Worm (Caenorhabditis elegans): ENCODE data around the gene str-190.

Gene str-190

ce11 chrV:7437985-7438384 lies 40.3 kb downstream of the str-190 start, which contains the start of gene F25E5.16:
F25E5.16 (plus strand) TSS chrV:7438285.
- no peak for TF ChIP-seq F49E8.2 (tag; optimal IDR thresholded peaks at IDR 0.05; ENCODE audit: borderline replicate concordance)
- no peak for TF ChIP-seq nhr-76 (tag; optimal IDR thresholded peaks at IDR 0.05)
- no peak for TF ChIP-seq cey-2 (tag; optimal IDR thresholded peaks at IDR 0.05; ENCODE audit: borderline replicate concordance, insufficient read depth)
- TF ChIP-seq nhr-25 (tag; optimal IDR thresholded peaks at IDR 0.05; ENCODE audit: borderline replicate concordance, insufficient read depth) = no peak
- no peak for TF ChIP-seq lsy-2 (tag; optimal IDR thresholded peaks at IDR 0.05)
- no peak for TF ChIP-seq lim-7 (GFP tag; IDR thresholded peaks at IDR 0.05)
- no peak for TF ChIP-seq ceh-62 (tag; optimal IDR thresholded peaks at IDR 0.05)

- TF ChIP-seq nhr-76 (tag; optimal IDR thresholded peaks at IDR 0.05) (no peak), aly-2 (tag; optimal IDR thresholded peaks at IDR 0.05) (no peak), lin-1 (GFP tag; IDR thresholded peaks at IDR 0.05) (no peak), zip-11 (GFP tag; IDR thresholded peaks at IDR 0.05) (no peak), F44E2.7 (GFP tag; IDR thresholded peaks at IDR 0.05) (no peak), nhr-102 (tag; optimal IDR thresholded peaks at IDR 0.05) (no peak), aha-1 (tag) (no peak), nhr-237 (tag; optimal IDR thresholded peaks at IDR 0.05) (no peak), nhr-77 (tag; optimal IDR thresholded peaks at IDR 0.05) (no peak), spr-3 (GFP tag; optimal IDR thresholded peaks at IDR 0.05) (no peak), nhr-41 (GFP tag; IDR thresholded peaks at IDR 0.05) (no peak), nhr-11 (tag; optimal IDR thresholded peaks at IDR 0.05) (no peak), hlh-30 (tag; optimal IDR thresholded peaks at IDR 0.05; ENCODE audit: insufficient read depth) (peak; percentile 20), dmd-6 (GFP tag; IDR thresholded peaks at IDR 0.05) (no peak), madf-5 (GFP tag; IDR thresholded peaks at IDR 0.05) (no peak), Y5F2A.4 (GFP tag; optimal IDR thresholded peaks at IDR 0.05) (no peak), mxl-3 (GFP tag; optimal IDR thresholded peaks at IDR 0.05) (peak; percentile 16), ceh-28 (tag; optimal IDR thresholded peaks at IDR 0.05) (no peak), lin-15B (tag; optimal IDR thresholded peaks at IDR 0.05) (no peak), saeg-2 (GFP tag; IDR thresholded peaks at IDR 0.05) (0 out of 2 replicates have a peak, but pooled peaks have one; percentile 34), tag-97 (GFP tag; IDR thresholded peaks at IDR 0.05) (no peak), egl-27 (tag; optimal IDR thresholded peaks at IDR 0.05) (no peak), F37D6.2 (tag; optimal IDR thresholded peaks at IDR 0.05) (no peak), lir-3 (tag; optimal IDR thresholded peaks at IDR 0.05) (no peak), ZK337.2 (GFP tag; IDR thresholded peaks at IDR 0.05) (no peak), ceh-32 (tag; optimal IDR thresholded peaks at IDR 0.05; ENCODE audit: poor library complexity) (no peak), F26F4.8 (GFP tag; conservative IDR thresholded peaks at IDR 0.05) (no peak), hlh-11 (tag; optimal IDR thresholded peaks at IDR 0.05) (peak; percentile 7), mdt-29 (GFP tag; IDR thresholded peaks at IDR 0.05) (no peak), nhr-25 (tag; optimal IDR thresholded peaks at IDR 0.05; ENCODE audit: borderline replicate concordance, insufficient read depth) (no peak), fos-1 (tag; optimal IDR thresholded peaks at IDR 0.05) (no peak), jun-1 (tag; optimal IDR thresholded peaks at IDR 0.05) (no peak), dve-1 (tag; optimal IDR thresholded peaks at IDR 0.05; ENCODE audit: insufficient read depth) (no peak), lin-39 (tag; optimal IDR thresholded peaks at IDR 0.05) (no peak), zag-1 (tag; optimal IDR thresholded peaks at IDR 0.05) (no peak), unc-39 (tag; optimal IDR thresholded peaks at IDR 0.05) (no peak), dmd-8 (GFP tag; IDR thresholded peaks at IDR 0.05) (no peak), ctbp-1 (GFP tag; IDR thresholded peaks at IDR 0.05) (peak; percentile 61), hmg-1.1 (GFP tag; IDR thresholded peaks at IDR 0.05) (peak; percentile 67), unc-130 (GFP tag; optimal IDR thresholded peaks at IDR 0.05) (no peak), pqm-1 (tag; optimal IDR thresholded peaks at IDR 0.05) (no peak), ces-1 (GFP tag; optimal IDR thresholded peaks at IDR 0.05) (no peak), vab-7 (GFP tag; IDR thresholded peaks at IDR 0.05) (0 out of 2 replicates have a peak, but pooled peaks have one; percentile 6), D1046.2 (GFP tag; IDR thresholded peaks at IDR 0.05) (0 out of 2 replicates have a peak, but pooled peaks have one; percentile 40), duxl-1 (tag; optimal IDR thresholded peaks at IDR 0.05; ENCODE audit: poor library complexity) (peak; percentile 48)
These were observed 40.8 kb downstream of the str-190 start, which contains the start of gene F25E5.9 for ce11 chrV:7437538-7437937. F25E5.9 (minus strand) TSS chrV:7437919.

All from whole organism, L4 larva.